Worm (Caenorhabditis elegans) whole organism, mixed stage, embryonic: ENCODE measurements around the gene K11H12.7.

ENCODE experiments used
- M03D4.4 ChIP-seq: sonication (generic microtip); optimal IDR thresholded peaks from 2 replicates; lab custom pipeline; 2017; ENCODE audit warnings: mild to moderate bottlenecking, missing genetic modification characterization, missing compliant biosample characterization
- bed-3 ChIP-seq: fragments of 200-800 bp; sonication (Bioruptor generic); optimal IDR thresholded peaks from 3 replicates; lab custom pipeline; 2018; ENCODE audit warnings: mild to moderate bottlenecking, missing genetic modification characterization, moderate library complexity, missing compliant biosample characterization
- blmp-1 ChIP-seq: fragments of 150-350 bp; optimal IDR thresholded peaks from 2 replicates; lab custom pipeline; 2014; ENCODE audit warnings: missing biosample characterization, missing genetic modification characterization
- ceh-39 ChIP-seq: fragments of 150-350 bp; optimal IDR thresholded peaks from 2 replicates; lab custom pipeline; 2014; ENCODE audit warnings: missing biosample characterization, missing genetic modification characterization
- ceh-43 ChIP-seq: fragments of 200-800 bp; sonication (Bioruptor generic); optimal IDR thresholded peaks from 2 replicates; lab custom pipeline; 2018; ENCODE audit warnings: mild to moderate bottlenecking, missing genetic modification characterization, moderate library complexity, missing compliant biosample characterization
- ceh-83 ChIP-seq: fragments of 200-800 bp; sonication (Bioruptor generic); optimal IDR thresholded peaks from 2 replicates; lab custom pipeline; 2018; ENCODE audit warnings: mild to moderate bottlenecking, missing genetic modification characterization, missing compliant biosample characterization
- ces-1 ChIP-seq: fragments of 150-350 bp; optimal IDR thresholded peaks from 2 replicates; lab custom pipeline; 2014; ENCODE audit warnings: missing biosample characterization, missing genetic modification reagents, missing genetic modification characterization
- cnd-1 ChIP-seq: fragments of 200-800 bp; sonication (Bioruptor generic); optimal IDR thresholded peaks from 2 replicates; lab custom pipeline; 2018; ENCODE audit warnings: mild to moderate bottlenecking, missing genetic modification characterization, missing compliant biosample characterization
- drap-1 ChIP-seq: fragments of 200-800 bp; sonication (Bioruptor generic); optimal IDR thresholded peaks from 3 replicates; lab custom pipeline; 2018; ENCODE audit warnings: mild to moderate bottlenecking, missing genetic modification characterization, missing compliant biosample characterization
- elt-1 ChIP-seq: sonication (generic microtip); optimal IDR thresholded peaks from 2 replicates; lab custom pipeline; 2017; ENCODE audit warnings: missing genetic modification characterization, mild to moderate bottlenecking, missing compliant biosample characterization, antibody characterized with exemption, moderate library complexity, borderline replicate concordance; ENCODE audit not compliant: insufficient read depth
- elt-3 ChIP-seq: fragments of 150-350 bp; optimal IDR thresholded peaks from 2 replicates; lab custom pipeline; 2014; ENCODE audit warnings: missing biosample characterization, missing genetic modification characterization
- flh-1 ChIP-seq: fragments of 200-800 bp; sonication (Bioruptor generic); optimal IDR thresholded peaks from 2 replicates; lab custom pipeline; 2018; ENCODE audit warnings: mild to moderate bottlenecking, missing genetic modification characterization, moderate library complexity, missing compliant biosample characterization
- ham-2 ChIP-seq: fragments of 200-800 bp; sonication (Bioruptor generic); optimal IDR thresholded peaks from 2 replicates; lab custom pipeline; 2018; ENCODE audit warnings: mild to moderate bottlenecking, missing genetic modification characterization, missing compliant biosample characterization
- hlh-1 ChIP-seq: fragments of 150-350 bp; optimal IDR thresholded peaks from 2 replicates; lab custom pipeline; 2014; ENCODE audit warnings: missing biosample characterization, missing genetic modification reagents, missing genetic modification characterization
- lin-13 ChIP-seq: fragments of 150-350 bp; optimal IDR thresholded peaks from 2 replicates; lab custom pipeline; 2014; ENCODE audit warnings: missing biosample characterization, missing genetic modification characterization
- lin-32 ChIP-seq: fragments of 200-800 bp; sonication (Bioruptor generic); optimal IDR thresholded peaks from 2 replicates; lab custom pipeline; 2018; ENCODE audit warnings: mild to moderate bottlenecking, missing genetic modification characterization, missing compliant biosample characterization
- lsy-2 ChIP-seq: fragments of 150-350 bp; optimal IDR thresholded peaks from 2 replicates; lab custom pipeline; 2014; ENCODE audit warnings: missing biosample characterization, missing genetic modification characterization
- mab-5 ChIP-seq: fragments of 150-350 bp; optimal IDR thresholded peaks from 2 replicates; lab custom pipeline; 2014; ENCODE audit warnings: missing biosample characterization, missing genetic modification characterization
- mep-1 ChIP-seq: fragments of 150-350 bp; optimal IDR thresholded peaks from 2 replicates; lab custom pipeline; 2017; ENCODE audit warnings: missing biosample characterization, missing genetic modification reagents, missing genetic modification characterization, inconsistent platforms
- mls-2 ChIP-seq: sonication (generic microtip); optimal IDR thresholded peaks from 2 replicates; lab custom pipeline; 2016; ENCODE audit warnings: mild to moderate bottlenecking, missing genetic modification characterization, moderate library complexity, missing compliant biosample characterization
- nhr-12 ChIP-seq: fragments of 150-350 bp; optimal IDR thresholded peaks from 2 replicates; lab custom pipeline; 2014; ENCODE audit warnings: missing biosample characterization, missing genetic modification characterization
- nhr-2 ChIP-seq: fragments of 150-350 bp; optimal IDR thresholded peaks from 2 replicates; lab custom pipeline; 2014; ENCODE audit warnings: missing biosample characterization, missing genetic modification characterization
- nhr-237 ChIP-seq: fragments of 150-350 bp; optimal IDR thresholded peaks from 2 replicates; lab custom pipeline; 2014; ENCODE audit warnings: missing biosample characterization, missing genetic modification characterization
- nhr-28 ChIP-seq: fragments of 150-350 bp; optimal IDR thresholded peaks from 2 replicates; lab custom pipeline; 2014; ENCODE audit warnings: missing biosample characterization, missing genetic modification characterization
- nhr-76 ChIP-seq: sonication (generic microtip); optimal IDR thresholded peaks from 2 replicates; lab custom pipeline; 2017; ENCODE audit warnings: missing biosample characterization, missing genetic modification characterization
- pha-4 ChIP-seq: fragments of 150-350 bp; optimal IDR thresholded peaks from 2 replicates; lab custom pipeline; 2018; ENCODE audit warnings: missing biosample characterization, missing genetic modification reagents, missing genetic modification characterization
- sem-2 ChIP-seq: fragments of 200-800 bp; sonication (Bioruptor generic); optimal IDR thresholded peaks from 2 replicates; lab custom pipeline; 2018; ENCODE audit warnings: mild to moderate bottlenecking, missing genetic modification characterization, missing compliant biosample characterization
- snpc-4 ChIP-seq: fragments of 150-350 bp; optimal IDR thresholded peaks from 2 replicates; lab custom pipeline; 2014; ENCODE audit warnings: missing biosample characterization, missing genetic modification characterization
- sptf-1 ChIP-seq: sonication (generic microtip); optimal IDR thresholded peaks from 2 replicates; lab custom pipeline; 2017; ENCODE audit warnings: mild to moderate bottlenecking, missing genetic modification characterization, moderate library complexity, missing compliant biosample characterization
- tbx-8 ChIP-seq: fragments of 200-800 bp; sonication (Bioruptor generic); optimal IDR thresholded peaks from 2 replicates; lab custom pipeline; 2018; ENCODE audit warnings: mild to moderate bottlenecking, missing genetic modification characterization, moderate library complexity, missing compliant biosample characterization
- unc-120 ChIP-seq: sonication (generic microtip); optimal IDR thresholded peaks from 2 replicates; lab custom pipeline; 2017; ENCODE audit warnings: missing genetic modification characterization, missing compliant biosample characterization; ENCODE audit not compliant: poor library complexity, severe bottlenecking
- unc-39 ChIP-seq: fragments of 150-350 bp; optimal IDR thresholded peaks from 2 replicates; lab custom pipeline; 2014; ENCODE audit warnings: missing biosample characterization, missing genetic modification characterization
- unc-62 ChIP-seq: fragments of 150-350 bp; optimal IDR thresholded peaks from 2 replicates; lab custom pipeline; 2014; ENCODE audit warnings: missing biosample characterization, missing genetic modification reagents, missing genetic modification characterization
- zip-8 ChIP-seq: fragments of 150-350 bp; optimal IDR thresholded peaks from 2 replicates; lab custom pipeline; 2014; ENCODE audit warnings: missing biosample characterization, missing genetic modification characterization
- ztf-11 ChIP-seq: fragments of 150-350 bp; optimal IDR thresholded peaks from 2 replicates; lab custom pipeline; 2014; ENCODE audit warnings: missing biosample characterization, missing genetic modification characterization

The K11H12.7 gene

ce11 chrIV:653138-653848, 12.0 kb upstream of the K11H12.7 start, which contains the start of gene K11H12.1:
K11H12.1 (minus strand) TSS chrIV:653421.
- no peak for TF ChIP-seq bed-3 (GFP tag; lab: Kevin White, UChicago)
- no peak for TF ChIP-seq pha-4 (tag; lab: Kevin White, UChicago)
- TF ChIP-seq ceh-39 (tag; lab: Kevin White, UChicago) = no peak
- TF ChIP-seq, all 35 proteins: peak for 0

- TF ChIP-seq hlh-1 (peak; percentile 90), sem-2 (peak; percentile 76), nhr-28 (peak; percentile 78), ceh-39 (tag; lab: Kevin White, UChicago) (peak; percentile 96), lin-13 (tag; lab: Kevin White, UChicago) (peak; percentile 100), M03D4.4 (peak; percentile 97), zip-8 (tag; lab: Kevin White, UChicago) (no peak), mep-1 (tag; lab: Kevin White, UChicago) (peak; percentile 100), cnd-1 (peak; percentile 96), lin-32 (GFP tag; lab: Kevin White, UChicago) (peak; percentile 75), mls-2 (tag; lab: Kevin White, UChicago) (peak; percentile 95), elt-1 (tag; lab: Kevin White, UChicago) (peak; percentile 74), snpc-4 (tag; lab: Kevin White, UChicago) (no peak), drap-1 (GFP tag; lab: Kevin White, UChicago) (peak; percentile 92), ham-2 (GFP tag; lab: Kevin White, UChicago) (peak; percentile 88), unc-120 (tag; lab: Kevin White, UChicago) (peak; percentile 94), ztf-11 (peak; percentile 92), pha-4 (tag; lab: Kevin White, UChicago) (peak; percentile 100), unc-62 (GFP tag; lab: Kevin White, UChicago) (peak; percentile 93), unc-39 (peak; percentile 62), ces-1 (GFP tag; lab: Kevin White, UChicago) (peak; percentile 85), mab-5 (tag; lab: Kevin White, UChicago) (peak; percentile 86), blmp-1 (tag; lab: Kevin White, UChicago) (peak; percentile 38), ceh-43 (peak; percentile 93), ceh-83 (peak; percentile 93), lsy-2 (peak; percentile 100), elt-3 (tag; lab: Kevin White, UChicago) (peak; percentile 83), tbx-8 (GFP tag; lab: Kevin White, UChicago) (peak; percentile 94), nhr-12 (tag; lab: Kevin White, UChicago) (peak; percentile 76), nhr-2 (peak; percentile 62), nhr-237 (tag; lab: Kevin White, UChicago) (peak; percentile 99), flh-1 (GFP tag; lab: Kevin White, UChicago) (peak; percentile 62), nhr-76 (no peak), bed-3 (GFP tag; lab: Kevin White, UChicago) (peak; percentile 73), sptf-1 (tag; lab: Kevin White, UChicago) (peak; percentile 98)
These were observed 10.5 kb upstream of the K11H12.7 start, which contains the start of the genes rpl-15 and K11H12.8 for ce11 chrIV:654526-655440. rpl-15 (minus strand) TSS chrIV:654576. K11H12.8 (plus strand) TSS chrIV:655390.

- TF ChIP-seq elt-3 (tag; lab: Kevin White, UChicago) (no peak), sptf-1 (tag; lab: Kevin White, UChicago) (no peak), sem-2 (no peak), zip-8 (tag; lab: Kevin White, UChicago) (no peak), M03D4.4 (no peak), mab-5 (tag; lab: Kevin White, UChicago) (no peak), unc-39 (no peak), nhr-12 (tag; lab: Kevin White, UChicago) (no peak), bed-3 (GFP tag; lab: Kevin White, UChicago) (no peak), nhr-2 (no peak), snpc-4 (tag; lab: Kevin White, UChicago) (no peak), ham-2 (GFP tag; lab: Kevin White, UChicago) (no peak), blmp-1 (tag; lab: Kevin White, UChicago) (no peak), cnd-1 (no peak), nhr-76 (no peak), unc-62 (GFP tag; lab: Kevin White, UChicago) (no peak)
- TF ChIP-seq, all 35 proteins: peak for 0
These were observed 8.3 kb upstream of the K11H12.7 start for ce11 chrIV:657046-657445.
